Worm (Caenorhabditis elegans) whole organism, L1 larva: Measurements from ENCODE around the gene F17C8.6.

Source experiments
- C16A3.4 ChIP-seq: fragments of 150-350 bp; optimal IDR thresholded peaks from 2 replicates; lab custom pipeline; 2014; ENCODE audit warnings: missing biosample characterization, missing genetic modification characterization
- C34B4.2 ChIP-seq: sonication (generic microtip); optimal IDR thresholded peaks from 2 replicates; lab custom pipeline; 2017; ENCODE audit warnings: mild to moderate bottlenecking, missing genetic modification characterization, missing compliant biosample characterization
- F16B12.6 ChIP-seq: fragments of 150-350 bp; optimal IDR thresholded peaks from 2 replicates; lab custom pipeline; 2014; ENCODE audit warnings: missing biosample characterization, missing genetic modification characterization
- Y116A8C.19 ChIP-seq: sonication (generic microtip); optimal IDR thresholded peaks from 2 replicates; lab custom pipeline; 2016; ENCODE audit warnings: missing compliant biosample characterization, missing genetic modification characterization, borderline replicate concordance
- alr-1 ChIP-seq: fragments of 200-800 bp; sonication (Bioruptor generic); optimal IDR thresholded peaks from 2 replicates; lab custom pipeline; 2018; ENCODE audit warnings: borderline replicate concordance, mild to moderate bottlenecking, missing genetic modification characterization, missing compliant biosample characterization
- aly-2 ChIP-seq: fragments of 150-350 bp; optimal IDR thresholded peaks from 2 replicates; lab custom pipeline; 2014; ENCODE audit warnings: missing biosample characterization, missing genetic modification characterization
- blmp-1 ChIP-seq: fragments of 150-350 bp; optimal IDR thresholded peaks from 2 replicates; lab custom pipeline; 2014; ENCODE audit warnings: missing biosample characterization, missing genetic modification characterization
- ceh-8 ChIP-seq: fragments of 200-800 bp; sonication (Bioruptor generic); optimal IDR thresholded peaks from 2 replicates; lab custom pipeline; 2018; ENCODE audit warnings: mild to moderate bottlenecking, missing genetic modification characterization, moderate library complexity, missing compliant biosample characterization
- ceh-82 ChIP-seq, 3 experiments: fragments of 150-350 bp in 1 of 3; sonication (generic microtip) in 2 of 3; optimal IDR thresholded peaks; 2 replicates each; lab custom pipeline; 2014 to 2017; ENCODE audit warnings: missing biosample characterization in 3 of 3, missing genetic modification characterization in 3 of 3
- ceh-88 ChIP-seq: fragments of 200-800 bp; sonication (Bioruptor generic); IDR thresholded peaks from 2 replicates; pipeline ENCODE4 v1.3.6; 2022; ENCODE audit warnings: missing genetic modification characterization, missing compliant biosample characterization
- ceh-90 ChIP-seq: sonication (generic microtip); optimal IDR thresholded peaks from 2 replicates; lab custom pipeline; 2016; ENCODE audit warnings: missing genetic modification characterization, missing compliant biosample characterization
- ces-1 ChIP-seq: fragments of 150-350 bp; optimal IDR thresholded peaks from 2 replicates; lab custom pipeline; 2014; ENCODE audit warnings: missing biosample characterization, missing genetic modification reagents, missing genetic modification characterization
- dpl-1 ChIP-seq, 3 experiments: fragments of 150-350 bp in 2 of 3; sonication (generic microtip) in 1 of 3; optimal IDR thresholded peaks; 2 replicates each; lab custom pipeline; 2014 to 2017; ENCODE audit warnings: missing biosample characterization in 3 of 3, missing genetic modification characterization in 3 of 3, missing genetic modification reagents in 3 of 3
- efl-3 ChIP-seq: fragments of 200-800 bp; sonication (Bioruptor generic); optimal IDR thresholded peaks from 2 replicates; lab custom pipeline; 2018; ENCODE audit warnings: mild to moderate bottlenecking, missing genetic modification characterization, missing compliant biosample characterization
- egl-13 ChIP-seq: sonication (generic microtip); optimal IDR thresholded peaks from 2 replicates; lab custom pipeline; 2016; ENCODE audit warnings: missing genotype, missing genetic modification reagents, missing genetic modification characterization, missing compliant biosample characterization
- egl-27 ChIP-seq, 2 experiments: fragments of 150-350 bp in 1 of 2; sonication (generic microtip); optimal IDR thresholded peaks; 3 replicates each; lab custom pipeline; 2017 to 2018; ENCODE audit warnings: missing biosample characterization in 2 of 2, missing genetic modification characterization in 2 of 2, missing genetic modification reagents in 2 of 2
- elt-2 ChIP-seq: sonication (generic microtip); optimal IDR thresholded peaks from 2 replicates; lab custom pipeline; 2016; ENCODE audit warnings: missing genetic modification characterization, mild to moderate bottlenecking, inconsistent platforms, missing compliant biosample characterization, missing genetic modification reagents
- ets-5 ChIP-seq: fragments of 200-800 bp; sonication (Bioruptor generic); IDR thresholded peaks from 2 replicates; pipeline ENCODE4 v1.3.6; 2022; ENCODE audit warnings: missing genetic modification characterization, missing compliant biosample characterization
- fkh-10 ChIP-seq: sonication (generic microtip); optimal IDR thresholded peaks from 2 replicates; lab custom pipeline; 2017; ENCODE audit warnings: missing biosample characterization, missing genetic modification reagents, missing genetic modification characterization
- fkh-8 ChIP-seq: sonication (generic microtip); optimal IDR thresholded peaks from 2 replicates; lab custom pipeline; 2016; ENCODE audit warnings: mild to moderate bottlenecking, missing genetic modification characterization, missing compliant biosample characterization
- grh-1 ChIP-seq: fragments of 200-800 bp; sonication (Bioruptor generic); IDR thresholded peaks from 2 replicates; pipeline ENCODE4 v1.3.6; 2022; ENCODE audit warnings: missing genetic modification reagents, missing genetic modification characterization, missing compliant biosample characterization
- hlh-4 ChIP-seq: sonication (generic microtip); optimal IDR thresholded peaks from 2 replicates; lab custom pipeline; 2016; ENCODE audit warnings: mild to moderate bottlenecking, missing genetic modification characterization, missing compliant biosample characterization
- irx-1 ChIP-seq: sonication (generic microtip); optimal IDR thresholded peaks from 2 replicates; lab custom pipeline; 2016; ENCODE audit warnings: missing genetic modification characterization, missing compliant biosample characterization
- jun-1 ChIP-seq: fragments of 150-350 bp; optimal IDR thresholded peaks from 2 replicates; lab custom pipeline; 2014; ENCODE audit warnings: missing biosample characterization, missing genetic modification reagents, missing genetic modification characterization
- lin-14 ChIP-seq: fragments of 200-800 bp; sonication (Bioruptor generic); optimal IDR thresholded peaks from 2 replicates; lab custom pipeline; 2018; ENCODE audit warnings: mild to moderate bottlenecking, missing genetic modification characterization, moderate library complexity, missing compliant biosample characterization
- lin-35 ChIP-seq, 2 experiments: fragments of 150-350 bp; optimal IDR thresholded peaks; 2 replicates each; lab custom pipeline; 2014; ENCODE audit warnings: missing biosample characterization in 2 of 2, missing genetic modification characterization in 2 of 2, missing genetic modification reagents in 2 of 2
- lin-39 ChIP-seq: fragments of 150-350 bp; optimal IDR thresholded peaks from 2 replicates; lab custom pipeline; 2014; ENCODE audit warnings: missing biosample characterization, missing genetic modification reagents, missing genetic modification characterization
- lsy-2 ChIP-seq, 2 experiments: fragments of 150-350 bp; optimal IDR thresholded peaks; 2 replicates each; lab custom pipeline; 2014; ENCODE audit warnings: missing biosample characterization in 2 of 2, missing genetic modification characterization in 2 of 2
- mab-9 ChIP-seq: fragments of 200-800 bp; sonication (Bioruptor generic); IDR thresholded peaks from 2 replicates; pipeline ENCODE4 v1.3.6; 2022; ENCODE audit warnings: missing genetic modification reagents, missing genetic modification characterization, missing compliant biosample characterization
- mef-2 ChIP-seq: fragments of 150-350 bp; optimal IDR thresholded peaks from 2 replicates; lab custom pipeline; 2014; ENCODE audit warnings: missing biosample characterization, missing genetic modification characterization
- mep-1 ChIP-seq: fragments of 150-350 bp; optimal IDR thresholded peaks from 2 replicates; lab custom pipeline; 2014; ENCODE audit warnings: missing biosample characterization, missing genetic modification characterization
- nhr-28 ChIP-seq: fragments of 150-350 bp; optimal IDR thresholded peaks from 2 replicates; lab custom pipeline; 2014; ENCODE audit warnings: missing biosample characterization, missing genetic modification characterization
- nhr-47 ChIP-seq: sonication (generic microtip); optimal IDR thresholded peaks from 2 replicates; lab custom pipeline; 2016; ENCODE audit warnings: mild to moderate bottlenecking, missing genetic modification characterization, moderate library complexity, missing compliant biosample characterization
- nhr-71 ChIP-seq: sonication (generic microtip); optimal IDR thresholded peaks from 2 replicates; lab custom pipeline; 2016; ENCODE audit warnings: mild to moderate bottlenecking, missing genetic modification characterization, moderate library complexity, missing compliant biosample characterization
- nhr-76 ChIP-seq: sonication (generic microtip); optimal IDR thresholded peaks from 2 replicates; lab custom pipeline; 2017; ENCODE audit warnings: missing biosample characterization, missing genetic modification characterization
- nhr-77 ChIP-seq: fragments of 150-350 bp; optimal IDR thresholded peaks from 2 replicates; lab custom pipeline; 2014; ENCODE audit warnings: missing biosample characterization, missing genetic modification characterization
- nhr-85 ChIP-seq: sonication (generic microtip); peaks from one replicate; lab custom pipeline; 2016; ENCODE audit warnings: missing genetic modification characterization, inconsistent platforms, missing compliant biosample characterization
- nhr-90 ChIP-seq: sonication (generic microtip); optimal IDR thresholded peaks from 2 replicates; lab custom pipeline; 2016; ENCODE audit warnings: mild to moderate bottlenecking, missing genetic modification characterization, missing compliant biosample characterization; ENCODE audit not compliant: poor library complexity
- pag-3 ChIP-seq: sonication (generic microtip); optimal IDR thresholded peaks from 2 replicates; lab custom pipeline; 2017; ENCODE audit warnings: missing genetic modification characterization, mild to moderate bottlenecking, missing compliant biosample characterization, antibody characterized with exemption, borderline replicate concordance; ENCODE audit not compliant: insufficient read depth
- pax-3 ChIP-seq: fragments of 200-800 bp; sonication (Bioruptor generic); optimal IDR thresholded peaks from 2 replicates; lab custom pipeline; 2018; ENCODE audit warnings: mild to moderate bottlenecking, missing genetic modification characterization, moderate library complexity, missing compliant biosample characterization
- pqm-1 ChIP-seq: sonication (generic microtip); optimal IDR thresholded peaks from 3 replicates; lab custom pipeline; 2017; ENCODE audit warnings: missing biosample characterization, missing genetic modification characterization
- rnt-1 ChIP-seq: sonication (generic microtip); optimal IDR thresholded peaks from 2 replicates; lab custom pipeline; 2016; ENCODE audit warnings: mild to moderate bottlenecking, missing genetic modification characterization, moderate library complexity, missing compliant biosample characterization
- snu-23 ChIP-seq: sonication (generic microtip); optimal IDR thresholded peaks from 2 replicates; lab custom pipeline; 2016; ENCODE audit warnings: missing genetic modification characterization, missing compliant biosample characterization
- sox-4 ChIP-seq: sonication (generic microtip); optimal IDR thresholded peaks from 2 replicates; lab custom pipeline; 2016; ENCODE audit warnings: missing genetic modification characterization, missing compliant biosample characterization
- tbx-2 ChIP-seq: sonication (generic microtip); optimal IDR thresholded peaks from 2 replicates; lab custom pipeline; 2016; ENCODE audit warnings: missing genetic modification characterization, missing compliant biosample characterization
- unc-130 ChIP-seq: fragments of 150-350 bp; optimal IDR thresholded peaks from 2 replicates; lab custom pipeline; 2017; ENCODE audit warnings: missing biosample characterization, missing genetic modification characterization, inconsistent platforms
- unc-86 ChIP-seq: sonication (generic microtip); optimal IDR thresholded peaks from 2 replicates; lab custom pipeline; 2016; ENCODE audit warnings: missing genetic modification characterization, missing compliant biosample characterization
- zag-1 ChIP-seq: fragments of 150-350 bp; optimal IDR thresholded peaks from 2 replicates; lab custom pipeline; 2014; ENCODE audit warnings: missing biosample characterization, missing genetic modification characterization
- zip-4 ChIP-seq: fragments of 200-800 bp; sonication (Bioruptor generic); optimal IDR thresholded peaks from 2 replicates; lab custom pipeline; 2018; ENCODE audit warnings: mild to moderate bottlenecking, missing genetic modification characterization, moderate library complexity, missing compliant biosample characterization

F17C8.6 gene

ce11 chrIII:4756983-4757382 lies 11.1 kb upstream of the F17C8.6 start, which contains the start of gene fbxl-2 (continued):
- peak; percentile 85 for TF ChIP-seq lin-39 (tag; lab: Kevin White, UChicago)
- TF ChIP-seq blmp-1, result peak; percentile 86
- peak; percentile 95 for TF ChIP-seq nhr-90
- no peak for TF ChIP-seq nhr-28 (tag; lab: Kevin White, UChicago)
- no peak for TF ChIP-seq alr-1 (tag; lab: Kevin White, UChicago)
- peak; percentile 33 for TF ChIP-seq efl-3 (GFP tag; lab: Kevin White, UChicago)
- TF ChIP-seq ceh-90 (tag; lab: Kevin White, UChicago), result peak; percentile 41
- TF ChIP-seq zip-4, result peak; percentile 88
- TF ChIP-seq fkh-10 (GFP tag; lab: Kevin White, UChicago), result peak; percentile 80
- peak; percentile 97 for TF ChIP-seq tbx-2 (tag; lab: Kevin White, UChicago)
- TF ChIP-seq nhr-85, result peak; percentile 97
- peak; percentile 83 for TF ChIP-seq aly-2 (tag; lab: Kevin White, UChicago)
- peak; percentile 98 for TF ChIP-seq nhr-71 (tag; lab: Kevin White, UChicago)
- no peak for TF ChIP-seq ces-1 (GFP tag; lab: Kevin White, UChicago)
- TF ChIP-seq F16B12.6 (tag; lab: Kevin White, UChicago), result peak; percentile 79
- TF ChIP-seq C16A3.4 (tag; lab: Kevin White, UChicago), result peak; percentile 97
- TF ChIP-seq pqm-1 (tag; lab: Kevin White, UChicago), result no peak
- TF ChIP-seq sox-4 (tag; lab: Kevin White, UChicago), result peak; percentile 81
- TF ChIP-seq egl-13 (tag; lab: Kevin White, UChicago), result peak; percentile 89
- TF ChIP-seq pag-3 (tag; lab: Kevin White, UChicago), result no peak
- peak; percentile 91 for TF ChIP-seq pax-3
- no peak for TF ChIP-seq egl-27 (tag; optimal IDR thresholded peaks at IDR 0.05; lab: Kevin White, UChicago)
- TF ChIP-seq nhr-76, result peak; percentile 18
- peak; percentile 99 for TF ChIP-seq rnt-1 (tag; lab: Kevin White, UChicago)
- no peak for TF ChIP-seq zag-1 (tag; lab: Kevin White, UChicago)
- TF ChIP-seq lsy-2 (tag; optimal IDR thresholded peaks at IDR 0.05; lab: Kevin White, UChicago), result peak; percentile 97
- TF ChIP-seq Y116A8C.19 (tag; lab: Kevin White, UChicago), result no peak
- TF ChIP-seq grh-1 (GFP tag; lab: Robert Waterston, UW), result peak; percentile 94
- TF ChIP-seq mab-9, result peak; percentile 93
- peak; percentile 99 to 100 for TF ChIP-seq lin-35 (GFP tag; optimal IDR thresholded peaks at IDR 0.05; lab: Kevin White, UChicago)
- TF ChIP-seq unc-86, result peak; percentile 94
- TF ChIP-seq ceh-88 (GFP tag; lab: Robert Waterston, UW), result peak; percentile 83
- peak; percentile 93 for TF ChIP-seq irx-1 (tag; lab: Kevin White, UChicago)
- TF ChIP-seq nhr-47 (tag; lab: Kevin White, UChicago), result peak; percentile 98
- no peak for TF ChIP-seq hlh-4 (tag; lab: Kevin White, UChicago)
- TF ChIP-seq mep-1 (tag; lab: Kevin White, UChicago), result peak; percentile 97
- TF ChIP-seq ceh-8 (GFP tag; lab: Kevin White, UChicago), result peak; percentile 94
- TF ChIP-seq ets-5 (GFP tag; lab: Robert Waterston, UW), result no peak
- TF ChIP-seq ceh-82 (tag; optimal IDR thresholded peaks at IDR 0.05; lab: Kevin White, UChicago), result peak; percentile 97 to 99 (median 98)
- TF ChIP-seq C34B4.2 (tag; lab: Kevin White, UChicago), result peak; percentile 80
- TF ChIP-seq unc-130 (tag; lab: Kevin White, UChicago), result peak; percentile 95
- TF ChIP-seq dpl-1 (GFP tag; optimal IDR thresholded peaks at IDR 0.05; lab: Kevin White, UChicago), result peak; percentile 99 to 100 (median 100)
- TF ChIP-seq elt-2 (tag; lab: Kevin White, UChicago), result peak; percentile 87
- TF ChIP-seq fkh-8 (tag; lab: Kevin White, UChicago), result peak; percentile 96
- TF ChIP-seq nhr-77 (tag; lab: Kevin White, UChicago), result peak; percentile 94
- peak; percentile 95 for TF ChIP-seq jun-1 (tag; lab: Kevin White, UChicago)
- TF ChIP-seq snu-23 (GFP tag; lab: Kevin White, UChicago), result peak; percentile 98
- TF ChIP-seq lin-14 (GFP tag; lab: Kevin White, UChicago), result peak; percentile 94
- TF ChIP-seq mef-2 (tag; lab: Kevin White, UChicago), result peak; percentile 82
